Worm (Caenorhabditis elegans) whole organism, L4 larva: ENCODE results near the gene unc-68.

Experiments
- egl-27 ChIP-seq: sonication (generic microtip); optimal IDR thresholded peaks from 3 replicates; lab custom pipeline; 2017; ENCODE audit warnings: missing biosample characterization, missing genetic modification reagents, missing genetic modification characterization
- fkh-10 ChIP-seq: fragments of 150-350 bp; optimal IDR thresholded peaks from 2 replicates; lab custom pipeline; 2014; ENCODE audit warnings: missing biosample characterization, missing genetic modification reagents, missing genetic modification characterization
- gei-8 ChIP-seq: fragments of 200-800 bp; sonication (Bioruptor generic); optimal IDR thresholded peaks from 2 replicates; lab custom pipeline; 2018; ENCODE audit warnings: mild to moderate bottlenecking, missing genetic modification characterization, missing compliant biosample characterization
- lin-39 ChIP-seq: fragments of 150-350 bp; optimal IDR thresholded peaks from 2 replicates; lab custom pipeline; 2014; ENCODE audit warnings: missing biosample characterization, missing genetic modification reagents, missing genetic modification characterization
- nhr-10 ChIP-seq: fragments of 150-350 bp; optimal IDR thresholded peaks from 2 replicates; lab custom pipeline; 2014; ENCODE audit warnings: missing biosample characterization, missing genetic modification characterization
- nhr-102 ChIP-seq: sonication (generic microtip); optimal IDR thresholded peaks from 2 replicates; lab custom pipeline; 2016; ENCODE audit warnings: mild to moderate bottlenecking, missing genetic modification characterization, moderate library complexity, missing compliant biosample characterization
- nhr-111 ChIP-seq: fragments of 200-800 bp; sonication (Bioruptor generic); optimal IDR thresholded peaks from 2 replicates; lab custom pipeline; 2018; ENCODE audit warnings: mild to moderate bottlenecking, missing genetic modification characterization, missing compliant biosample characterization
- nhr-237 ChIP-seq: sonication (generic microtip); optimal IDR thresholded peaks from 2 replicates; lab custom pipeline; 2017; ENCODE audit warnings: missing biosample characterization, missing genetic modification characterization
- pha-4 ChIP-seq, 2 experiments: fragments of 150-350 bp in 1 of 2; fragments of 200-800 bp in 1 of 2; sonication (Bioruptor generic) in 1 of 2; IDR thresholded peaks in 1 of 2; optimal IDR thresholded peaks in 1 of 2; 2 replicates each; pipeline versions ENCODE4 v1.3.6 to Lab custom; 2014 to 2022; ENCODE audit warnings: missing genetic modification characterization in 2 of 2, missing genetic modification reagents in 2 of 2, missing biosample characterization in 1 of 2, missing compliant biosample characterization in 1 of 2
- pqm-1 ChIP-seq: sonication (generic microtip); optimal IDR thresholded peaks from 2 replicates; lab custom pipeline; 2017; ENCODE audit warnings: missing biosample characterization, missing genetic modification characterization
- set-16 ChIP-seq: fragments of 200-800 bp; sonication (Bioruptor generic); IDR thresholded peaks from 2 replicates; pipeline ENCODE4 v1.3.6; 2022; ENCODE audit warnings: missing genetic modification reagents, missing genetic modification characterization, missing compliant biosample characterization
- unc-39 ChIP-seq: sonication (generic microtip); optimal IDR thresholded peaks from 2 replicates; lab custom pipeline; 2017; ENCODE audit warnings: missing biosample characterization, missing genetic modification characterization

- TF ChIP-seq nhr-111 (no peak), nhr-10 (tag; lab: Kevin White, UChicago) (no peak), nhr-102 (tag; lab: Kevin White, UChicago) (no peak), set-16 (GFP tag; lab: Robert Waterston, UW) (no peak), unc-39 (tag; lab: Kevin White, UChicago) (no peak), pha-4 (GFP tag; IDR thresholded peaks at IDR 0.05; lab: Robert Waterston, UW) (no peak), pha-4 (tag; optimal IDR thresholded peaks at IDR 0.05; lab: Kevin White, UChicago) (no peak), fkh-10 (no peak), lin-39 (no peak), gei-8 (no peak), nhr-237 (no peak), pqm-1 (tag; lab: Kevin White, UChicago) (no peak), egl-27 (tag; lab: Kevin White, UChicago) (no peak)
Observed at ce11 chrV:6934212-6934611, 5.4 kb upstream of the unc-68 start, which contains the start of gene lipl-6.
